Fruit fly (Drosophila melanogaster) whole organism: ENCODE data around the gene CG11313.

Experiments
- CG8478 ChIP-seq: fragments of >200 bp; optimal IDR thresholded peaks from 2 replicates; lab custom pipeline; 2018; ENCODE audit warnings: inconsistent platforms
- Dll ChIP-seq: fragments of >200 bp; optimal IDR thresholded peaks from 2 replicates; lab custom pipeline; 2017
- EcR ChIP-seq, 2 experiments: fragments of >200 bp; optimal IDR thresholded peaks; 2 replicates each; lab custom pipeline; 2017; ENCODE audit warnings: missing biosample characterization in 2 of 2, missing genetic modification characterization in 2 of 2, missing genetic modification reagents in 2 of 2
- pan ChIP-seq: fragments of >200 bp; optimal IDR thresholded peaks from 2 replicates; lab custom pipeline; 2017
- psq ChIP-seq: fragments of >200 bp; optimal IDR thresholded peaks from 2 replicates; lab custom pipeline; 2017
- usp ChIP-seq: fragments of >200 bp; optimal IDR thresholded peaks from 2 replicates; lab custom pipeline; 2017; ENCODE audit warnings: missing biosample characterization, missing genetic modification characterization, mixed read lengths

Gene CG11313

dm6 chr3R:30762230-30762629 is 31.3 kb upstream of the CG11313 start:
- TF ChIP-seq usp = no peak
- no peak for TF ChIP-seq pan (lab: Kevin White, UChicago)
- TF ChIP-seq psq (lab: Kevin White, UChicago) = no peak
- TF ChIP-seq Dll (lab: Kevin White, UChicago) = no peak
- no peak for TF ChIP-seq EcR (GFP tag; optimal IDR thresholded peaks at IDR 0.05; lab: Kevin White, UChicago)
- TF ChIP-seq CG8478 = no peak

dm6 chr3R:30761140-30761539 is 30.2 kb upstream of the CG11313 start:
- TF ChIP-seq psq (lab: Kevin White, UChicago) (no peak), Dll (lab: Kevin White, UChicago) (no peak), usp (no peak), CG8478 (no peak)

- no peak for TF ChIP-seq EcR (GFP tag; optimal IDR thresholded peaks at IDR 0.05; lab: Kevin White, UChicago)
Observed at dm6 chr3R:30758725-30759714, 28.1 kb upstream of the CG11313 start.

dm6 chr3R:30756191-30756590 is 25.2 kb upstream of the CG11313 start:
- TF ChIP-seq pan (lab: Kevin White, UChicago) (no peak), Dll (lab: Kevin White, UChicago) (no peak)

dm6 chr3R:30754488-30755223 is 23.7 kb upstream of the CG11313 start:
- TF ChIP-seq psq (lab: Kevin White, UChicago) = no peak
- no peak for TF ChIP-seq pan (lab: Kevin White, UChicago)
- TF ChIP-seq Dll (lab: Kevin White, UChicago) = no peak
- TF ChIP-seq EcR (GFP tag; optimal IDR thresholded peaks at IDR 0.05; lab: Kevin White, UChicago) = no peak
- TF ChIP-seq CG8478 = no peak
- TF ChIP-seq usp = no peak

dm6 chr3R:30750898-30751297 is 19.9 kb upstream of the CG11313 start:
- TF ChIP-seq pan (lab: Kevin White, UChicago) (no peak), CG8478 (no peak), EcR (GFP tag; optimal IDR thresholded peaks at IDR 0.05; lab: Kevin White, UChicago) (no peak), usp (no peak), psq (lab: Kevin White, UChicago) (no peak), Dll (lab: Kevin White, UChicago) (no peak)

- TF ChIP-seq pan (lab: Kevin White, UChicago) (no peak), CG8478 (no peak), Dll (lab: Kevin White, UChicago) (no peak)
Observed at dm6 chr3R:30747039-30747438, 16.1 kb upstream of the CG11313 start.

dm6 chr3R:30746190-30746589 is 15.2 kb upstream of the CG11313 start, which contains the start of gene Npc2h:
Gene Npc2h (minus strand): TSS chr3R:30746290.
- TF ChIP-seq usp (no peak), EcR (GFP tag; optimal IDR thresholded peaks at IDR 0.05; lab: Kevin White, UChicago) (no peak), psq (lab: Kevin White, UChicago) (no peak), Dll (lab: Kevin White, UChicago) (no peak), pan (lab: Kevin White, UChicago) (no peak), CG8478 (no peak)

dm6 chr3R:30745104-30745503 is 14.1 kb upstream of the CG11313 start, which contains the start of gene Npc2g:
Gene Npc2g (minus strand): TSS chr3R:30745263.
- TF ChIP-seq EcR (GFP tag; optimal IDR thresholded peaks at IDR 0.05; lab: Kevin White, UChicago) = no peak
- TF ChIP-seq usp = no peak
- no peak for TF ChIP-seq pan (lab: Kevin White, UChicago)
- no peak for TF ChIP-seq psq (lab: Kevin White, UChicago)

- no peak for TF ChIP-seq CG8478
- no peak for TF ChIP-seq pan (lab: Kevin White, UChicago)
- TF ChIP-seq psq (lab: Kevin White, UChicago) = no peak
- TF ChIP-seq EcR (GFP tag; optimal IDR thresholded peaks at IDR 0.05; lab: Kevin White, UChicago) = no peak
- TF ChIP-seq Dll (lab: Kevin White, UChicago) = no peak
- no peak for TF ChIP-seq usp
Observed at dm6 chr3R:30742580-30742979, 11.6 kb upstream of the CG11313 start, which contains the start of gene CG15543. Gene CG15543 (plus strand): TSS chr3R:30742880.

- TF ChIP-seq Dll (lab: Kevin White, UChicago) (no peak), psq (lab: Kevin White, UChicago) (no peak), CG8478 (no peak), usp (no peak), pan (lab: Kevin White, UChicago) (no peak), EcR (GFP tag; optimal IDR thresholded peaks at IDR 0.05; lab: Kevin White, UChicago) (no peak)
Observed at dm6 chr3R:30741371-30741770, 10.4 kb upstream of the CG11313 start.

- TF ChIP-seq Dll (lab: Kevin White, UChicago) (no peak), pan (lab: Kevin White, UChicago) (no peak), CG8478 (no peak), usp (no peak), psq (lab: Kevin White, UChicago) (no peak), EcR (GFP tag; optimal IDR thresholded peaks at IDR 0.05; lab: Kevin White, UChicago) (no peak)
Observed at dm6 chr3R:30735047-30735446, 4.1 kb upstream of the CG11313 start.
